Worm (Caenorhabditis elegans): ENCODE results near the gene D2096.6.
A peak's percentile ranks its signal among the peaks of the same experiment; 100 is the strongest.

D2096.6 gene

DNA sequence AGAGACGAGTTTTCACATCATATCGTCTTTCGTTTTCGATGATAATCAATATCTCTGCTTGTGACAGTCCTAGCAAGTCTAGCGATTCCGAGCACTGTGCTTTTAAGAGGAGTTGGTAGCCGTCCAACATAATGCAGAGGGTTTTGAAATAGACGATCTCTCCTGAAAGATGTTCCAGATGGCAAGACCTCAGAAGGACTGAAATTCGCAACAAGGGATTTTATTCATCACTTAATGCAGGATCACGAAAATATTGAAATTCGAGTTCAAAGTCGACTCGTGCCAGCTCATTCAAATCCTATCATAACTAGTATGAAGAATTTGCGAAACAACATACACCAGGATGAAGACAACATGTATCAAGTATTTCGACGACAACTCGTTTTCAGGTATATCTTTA, 8.5 kb upstream of the D2096.6 start, which contains the start of gene D2096.7:
TSS of gene D2096.7 (minus strand) at position 130 of the 400 bp plus-strand sequence.
- TF ChIP-seq bed-3 (GFP tag; optimal IDR thresholded peaks at IDR 0.05) (no peak), lin-32 (GFP tag; optimal IDR thresholded peaks at IDR 0.05) (no peak), nhr-237 (tag; optimal IDR thresholded peaks at IDR 0.05) (no peak), elt-1 (tag; optimal IDR thresholded peaks at IDR 0.05; ENCODE audit: borderline replicate concordance, insufficient read depth) (no peak), M03D4.4 (tag; optimal IDR thresholded peaks at IDR 0.05) (no peak), nhr-76 (tag; optimal IDR thresholded peaks at IDR 0.05) (no peak), tbx-8 (GFP tag; optimal IDR thresholded peaks at IDR 0.05) (no peak), pha-4 (tag; optimal IDR thresholded peaks at IDR 0.05) (no peak), nhr-28 (tag; optimal IDR thresholded peaks at IDR 0.05) (no peak), ceh-39 (tag; optimal IDR thresholded peaks at IDR 0.05) (no peak)

DNA sequence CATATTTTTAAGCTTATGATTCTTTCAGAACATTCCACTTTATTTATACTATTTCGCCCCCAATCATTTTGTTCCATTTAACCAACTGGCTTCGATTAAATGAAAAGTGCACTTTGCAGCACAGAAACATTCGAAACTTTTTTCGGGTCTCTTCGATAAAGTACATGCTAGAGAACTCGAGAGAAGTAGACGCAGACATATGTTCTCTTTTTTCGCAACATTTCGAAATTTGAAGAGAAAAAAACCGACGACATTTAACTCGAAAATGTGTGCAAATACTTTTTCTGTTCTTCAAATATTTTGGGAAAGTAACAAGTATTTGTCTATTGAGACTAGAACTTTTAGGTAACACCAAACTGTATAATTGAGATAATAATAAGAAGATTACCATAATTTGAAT, 7.9 kb upstream of the D2096.6 start:
- TF ChIP-seq elt-1 (tag; optimal IDR thresholded peaks at IDR 0.05; ENCODE audit: borderline replicate concordance, insufficient read depth) (no peak), ztf-11 (tag; optimal IDR thresholded peaks at IDR 0.05) (no peak), tbx-8 (GFP tag; optimal IDR thresholded peaks at IDR 0.05) (no peak), M03D4.4 (tag; optimal IDR thresholded peaks at IDR 0.05) (no peak), mls-2 (tag; optimal IDR thresholded peaks at IDR 0.05) (no peak), ceh-39 (tag; optimal IDR thresholded peaks at IDR 0.05) (no peak), ceh-43 (GFP tag; optimal IDR thresholded peaks at IDR 0.05) (no peak), bed-3 (GFP tag; optimal IDR thresholded peaks at IDR 0.05) (no peak), lsy-2 (tag; optimal IDR thresholded peaks at IDR 0.05) (no peak), unc-62 (GFP tag; optimal IDR thresholded peaks at IDR 0.05) (no peak), nhr-76 (tag; optimal IDR thresholded peaks at IDR 0.05) (no peak), nhr-237 (tag; optimal IDR thresholded peaks at IDR 0.05) (no peak), zip-8 (tag; optimal IDR thresholded peaks at IDR 0.05) (no peak), ham-2 (GFP tag; optimal IDR thresholded peaks at IDR 0.05) (no peak), nhr-12 (tag; optimal IDR thresholded peaks at IDR 0.05) (no peak), nhr-28 (tag; optimal IDR thresholded peaks at IDR 0.05) (no peak), hlh-1 (tag; optimal IDR thresholded peaks at IDR 0.05) (no peak), unc-39 (tag; optimal IDR thresholded peaks at IDR 0.05) (no peak), lin-13 (tag; optimal IDR thresholded peaks at IDR 0.05) (no peak), cnd-1 (tag; optimal IDR thresholded peaks at IDR 0.05) (no peak)

DNA sequence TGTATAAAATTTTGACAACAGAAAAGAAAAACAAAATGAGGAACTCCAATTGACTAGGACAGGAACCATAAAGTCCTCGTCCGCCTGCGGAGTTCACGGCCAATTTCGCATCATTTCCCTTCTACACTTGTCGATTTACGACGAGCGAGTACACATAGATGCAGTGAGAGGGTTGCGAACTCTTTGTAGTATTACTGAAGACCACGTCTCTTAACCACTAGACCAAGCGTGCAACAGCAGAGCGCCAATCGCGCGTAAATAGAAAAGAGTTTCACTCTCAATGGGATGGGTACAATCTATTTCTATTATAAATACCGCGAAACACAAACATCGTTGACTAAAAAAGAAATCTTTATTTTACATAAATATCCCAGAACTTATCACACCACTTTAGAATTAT, 6.3 kb upstream of the D2096.6 start:
- TF ChIP-seq drap-1 (GFP tag; optimal IDR thresholded peaks at IDR 0.05) (peak; percentile 92), unc-62 (GFP tag; optimal IDR thresholded peaks at IDR 0.05) (peak; percentile 45), unc-120 (tag; optimal IDR thresholded peaks at IDR 0.05; ENCODE audit: poor library complexity, severe bottlenecking) (peak; percentile 75), unc-39 (tag; optimal IDR thresholded peaks at IDR 0.05) (no peak), ztf-11 (tag; optimal IDR thresholded peaks at IDR 0.05) (peak; percentile 4), nhr-237 (tag; optimal IDR thresholded peaks at IDR 0.05) (peak; percentile 38), lin-13 (tag; optimal IDR thresholded peaks at IDR 0.05) (peak; percentile 10), mls-2 (tag; optimal IDR thresholded peaks at IDR 0.05) (peak; percentile 93), nhr-28 (tag; optimal IDR thresholded peaks at IDR 0.05) (peak; percentile 54), flh-1 (GFP tag; optimal IDR thresholded peaks at IDR 0.05) (peak; percentile 68), mab-5 (tag; optimal IDR thresholded peaks at IDR 0.05) (no peak), ceh-39 (tag; optimal IDR thresholded peaks at IDR 0.05) (peak; percentile 48), hlh-1 (tag; optimal IDR thresholded peaks at IDR 0.05) (peak; percentile 15), lsy-2 (tag; optimal IDR thresholded peaks at IDR 0.05) (no peak), ham-2 (GFP tag; optimal IDR thresholded peaks at IDR 0.05) (peak; percentile 82), elt-1 (tag; optimal IDR thresholded peaks at IDR 0.05; ENCODE audit: borderline replicate concordance, insufficient read depth) (no peak), pha-4 (tag; optimal IDR thresholded peaks at IDR 0.05) (peak; percentile 80), snpc-4 (tag; optimal IDR thresholded peaks at IDR 0.05) (no peak), bed-3 (GFP tag; optimal IDR thresholded peaks at IDR 0.05) (peak; percentile 74), sptf-1 (tag; optimal IDR thresholded peaks at IDR 0.05) (peak; percentile 91), ceh-83 (GFP tag; optimal IDR thresholded peaks at IDR 0.05) (peak; percentile 94), mep-1 (tag; optimal IDR thresholded peaks at IDR 0.05) (peak; percentile 86), ceh-43 (GFP tag; optimal IDR thresholded peaks at IDR 0.05) (peak; percentile 84), cnd-1 (tag; optimal IDR thresholded peaks at IDR 0.05) (peak; percentile 95), M03D4.4 (tag; optimal IDR thresholded peaks at IDR 0.05) (peak; percentile 94), lin-32 (GFP tag; optimal IDR thresholded peaks at IDR 0.05) (peak; percentile 84), elt-3 (tag; optimal IDR thresholded peaks at IDR 0.05) (no peak), nhr-76 (tag; optimal IDR thresholded peaks at IDR 0.05) (no peak), nhr-12 (tag; optimal IDR thresholded peaks at IDR 0.05) (peak; percentile 25), tbx-8 (GFP tag; optimal IDR thresholded peaks at IDR 0.05) (peak; percentile 80), blmp-1 (tag; optimal IDR thresholded peaks at IDR 0.05) (no peak), ces-1 (GFP tag; optimal IDR thresholded peaks at IDR 0.05) (no peak), zip-8 (tag; optimal IDR thresholded peaks at IDR 0.05) (no peak), nhr-2 (tag; optimal IDR thresholded peaks at IDR 0.05) (no peak), sem-2 (GFP tag; optimal IDR thresholded peaks at IDR 0.05) (peak; percentile 87)
